Worm (Caenorhabditis elegans): ENCODE results near the gene gcc-2.
A peak's percentile ranks its signal among the peaks of the same experiment; 100 is the strongest.

gcc-2 gene

DNA sequence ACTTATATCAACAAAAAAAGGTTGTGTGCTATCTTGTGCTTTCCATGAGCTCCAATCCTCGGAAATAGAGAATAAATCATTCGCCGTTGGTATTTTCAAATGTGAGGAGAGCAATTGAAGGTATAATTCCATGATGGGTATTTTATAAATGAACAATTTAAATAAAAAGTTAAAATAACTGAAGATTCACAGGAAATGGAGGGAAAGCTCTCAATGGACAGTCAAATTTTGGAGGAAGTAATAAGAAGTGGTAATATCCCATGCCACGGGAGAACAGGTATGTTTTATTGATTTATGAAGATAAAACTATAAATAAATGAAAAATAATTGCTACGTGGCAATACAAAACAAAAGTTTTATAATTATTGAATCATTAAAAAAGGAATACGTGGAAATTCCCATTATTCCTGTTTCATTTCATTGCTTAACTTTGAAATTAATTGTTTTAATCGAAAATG lies 21.2 kb upstream of the gcc-2 start (continued):
- TF ChIP-seq nhr-25 (tag; optimal IDR thresholded peaks at IDR 0.05; ENCODE audit: borderline replicate concordance, insufficient read depth): peak; percentile 11
- no peak for TF ChIP-seq rbr-2 (tag; optimal IDR thresholded peaks at IDR 0.05)
- TF ChIP-seq dmd-8 (GFP tag; IDR thresholded peaks at IDR 0.05): no peak
- TF ChIP-seq ceh-20 (GFP tag; IDR thresholded peaks at IDR 0.05): no peak
- TF ChIP-seq hlh-11 (tag; optimal IDR thresholded peaks at IDR 0.05): no peak

ce11 chrIII:9782483-9783081 lies 20.6 kb upstream of the gcc-2 start, which contains the start of gene R10E11.6:
R10E11.6 (plus strand) TSS chrIII:9783006.
- TF ChIP-seq skn-1 (tag; optimal IDR thresholded peaks at IDR 0.05) (no peak), Y5F2A.4 (GFP tag; optimal IDR thresholded peaks at IDR 0.05) (peak; percentile 33), daf-8 (GFP tag; IDR thresholded peaks at IDR 0.05) (0 out of 2 replicates have a peak, but pooled peaks have one; percentile 8), D1046.2 (GFP tag; IDR thresholded peaks at IDR 0.05) (0 out of 2 replicates have a peak, but pooled peaks have one; percentile 11), aha-1 (tag) (peak; percentile 92), mes-2 (tag; optimal IDR thresholded peaks at IDR 0.05; ENCODE audit: poor library complexity, severe bottlenecking) (peak; percentile 22), daf-19 (GFP tag; conservative IDR thresholded peaks at IDR 0.05) (0 out of 2 replicates have a peak, but pooled peaks have one; percentile 10), egl-27 (tag; optimal IDR thresholded peaks at IDR 0.05) (no peak)

DNA sequence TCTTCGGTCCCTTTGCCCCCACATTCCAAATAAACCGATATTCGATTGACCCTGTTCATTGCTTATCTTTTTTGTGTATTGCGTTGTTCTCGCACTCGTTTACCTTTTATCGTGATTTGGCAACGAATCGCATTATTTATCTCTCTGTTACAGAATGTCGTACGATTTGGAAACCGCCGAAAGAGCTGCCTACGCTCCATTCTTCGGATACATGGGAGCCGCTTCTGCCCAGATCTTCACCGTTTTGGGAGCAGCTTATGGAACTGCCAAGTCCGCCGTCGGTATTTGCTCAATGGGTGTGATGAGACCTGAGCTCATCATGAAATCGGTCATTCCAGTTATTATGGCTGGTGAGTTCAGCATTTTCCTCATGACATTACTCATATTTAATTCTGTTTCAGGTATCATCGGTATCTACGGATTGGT lies 20.1 kb upstream of the gcc-2 start, which contains the start of gene vha-2:
vha-2 (plus strand) TSS at position 154 of the 426 bp plus-strand sequence.
- TF ChIP-seq madf-5 (GFP tag; IDR thresholded peaks at IDR 0.05): 0 out of 4 replicates have a peak, but pooled peaks of 1 of the 2 experiments have one; percentile 34
- 0 out of 2 replicates have a peak, but pooled peaks have one; percentile 47 for TF ChIP-seq egl-43 (GFP tag; IDR thresholded peaks at IDR 0.05)
- TF ChIP-seq ama-1 (optimal IDR thresholded peaks at IDR 0.05): peak; percentile 90
- TF ChIP-seq daf-8 (GFP tag; IDR thresholded peaks at IDR 0.05): 0 out of 2 replicates have a peak, but pooled peaks have one; percentile 10
- peak; percentile 39 for TF ChIP-seq spr-1 (tag; optimal IDR thresholded peaks at IDR 0.05)
- peak; percentile 23; the same call in 1 of the 2 replicates for TF ChIP-seq set-16 (GFP tag; IDR thresholded peaks at IDR 0.05)
- TF ChIP-seq nhr-102 (tag; optimal IDR thresholded peaks at IDR 0.05): peak; percentile 12
- TF ChIP-seq lsy-2 (tag; optimal IDR thresholded peaks at IDR 0.05): no peak
- TF ChIP-seq ZK337.2 (GFP tag; IDR thresholded peaks at IDR 0.05): no peak
- TF ChIP-seq hlh-11 (tag; optimal IDR thresholded peaks at IDR 0.05): peak; percentile 32
- TF ChIP-seq mep-1 (tag; optimal IDR thresholded peaks at IDR 0.05): peak; percentile 7
- no peak for TF ChIP-seq nhr-10 (tag; optimal IDR thresholded peaks at IDR 0.05)
- peak; percentile 32 for TF ChIP-seq mes-2 (tag; optimal IDR thresholded peaks at IDR 0.05; ENCODE audit: poor library complexity, severe bottlenecking)
- TF ChIP-seq F49E8.2 (tag; optimal IDR thresholded peaks at IDR 0.05; ENCODE audit: borderline replicate concordance): peak; percentile 40
- peak; percentile 38 for TF ChIP-seq pha-4 (GFP tag; IDR thresholded peaks at IDR 0.05)
- TF ChIP-seq pha-4 (tag; optimal IDR thresholded peaks at IDR 0.05): no peak
- peak; percentile 42 for TF ChIP-seq nhr-111 (GFP tag; optimal IDR thresholded peaks at IDR 0.05)
- peak; percentile 31 for TF ChIP-seq dve-1 (tag; optimal IDR thresholded peaks at IDR 0.05; ENCODE audit: insufficient read depth)
- peak; percentile 49; the same call in 1 of the 2 replicates for TF ChIP-seq madf-9 (GFP tag; conservative IDR thresholded peaks at IDR 0.05)
- no peak for TF ChIP-seq mxl-2 (GFP tag; conservative IDR thresholded peaks at IDR 0.05)
- no peak for TF ChIP-seq attf-4 (tag; optimal IDR thresholded peaks at IDR 0.05)
- peak; percentile 10 for TF ChIP-seq nhr-48 (tag; optimal IDR thresholded peaks at IDR 0.05)
- peak in 1 of 2 experiments; percentile 9 for TF ChIP-seq daf-16 (GFP tag; optimal IDR thresholded peaks at IDR 0.05)
- peak; percentile 31 for TF ChIP-seq daf-16 (tag; optimal IDR thresholded peaks at IDR 0.05)
- TF ChIP-seq T20F7.1 (GFP tag; optimal IDR thresholded peaks at IDR 0.05): peak; percentile 61
- peak; percentile 77 for TF ChIP-seq lin-38 (GFP tag; IDR thresholded peaks at IDR 0.05)
- peak; percentile 49 for TF ChIP-seq arid-1 (GFP tag; conservative IDR thresholded peaks at IDR 0.05)
- TF ChIP-seq unc-62 (GFP tag; optimal IDR thresholded peaks at IDR 0.05 in 1 of 2): peak in 1 of 2 experiments; percentile 91
- no peak for TF ChIP-seq unc-62 (tag; optimal IDR thresholded peaks at IDR 0.05)
- no peak for TF ChIP-seq nhr-41 (GFP tag; IDR thresholded peaks at IDR 0.05)
- peak; percentile 61 for TF ChIP-seq lin-1 (GFP tag; IDR thresholded peaks at IDR 0.05)
- TF ChIP-seq tra-1 (GFP tag; IDR thresholded peaks at IDR 0.05): peak; percentile 26; the same call in 1 of the 2 replicates
